In the genomic region with DNA sequence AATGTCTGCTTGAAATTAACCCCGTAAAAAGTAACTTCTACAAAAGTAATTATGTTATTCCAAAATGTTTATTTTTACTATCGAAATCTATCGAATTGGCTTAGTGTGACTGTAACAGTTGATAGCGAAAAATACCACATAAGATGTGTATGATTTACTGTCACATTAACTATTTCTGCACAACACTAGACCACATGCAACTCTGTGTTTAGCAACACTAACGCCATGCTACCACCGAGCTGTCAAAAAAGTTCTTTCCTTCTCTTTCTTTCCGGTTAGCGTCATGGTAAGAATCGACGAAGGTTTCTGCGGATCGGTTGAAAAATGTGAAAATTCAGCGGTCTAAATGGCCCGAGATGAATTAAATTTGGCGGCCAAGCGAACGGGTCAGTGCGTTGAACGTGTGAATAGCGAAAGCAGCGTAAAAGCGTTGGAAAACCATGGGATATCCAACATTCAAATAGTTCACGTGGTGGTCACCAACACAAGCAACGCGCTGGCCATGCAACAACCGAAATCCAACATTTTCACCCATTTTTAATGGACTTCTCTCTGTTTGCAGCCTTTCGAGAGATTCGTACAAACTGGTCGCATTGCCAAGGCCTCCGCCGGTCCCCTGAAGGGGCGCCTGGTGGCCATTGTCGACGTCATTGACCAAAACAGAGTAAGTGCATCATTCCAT, we compare ENCODE assay signal across 4 fruit fly cellular contexts.
TF ChIP-seq lines count a peak whose summit lies in the region.

A gene (minus strand): TSS at position 128 of the 682 bp plus-strand sequence.
A gene (plus strand): TSS at position 255 of the 682 bp plus-strand sequence.

TF ChIP-seq in whole organism, adult, 20 proteins besides CTCF, POLR2A, EP300 and RAD21 (continued from another document):
- TF ChIP-seq CG5204 (GFP tag; optimal IDR thresholded peaks at IDR 0.05; lab: Kevin White, UChicago) (peak; percentile 92), tj (GFP tag; optimal IDR thresholded peaks at IDR 0.05; lab: Kevin White, UChicago) (peak; percentile 75), CG14711 (tag; optimal IDR thresholded peaks at IDR 0.05; lab: Kevin White, UChicago) (peak; percentile 88), Clk (GFP tag; optimal IDR thresholded peaks at IDR 0.05; lab: Kevin White, UChicago) (peak; percentile 95)

TF ChIP-seq in whole organism, embryonic, 481 proteins besides CTCF, POLR2A, EP300 and RAD21 (continued from another document and continues in another):
- peak; percentile 97 for TF ChIP-seq bcd (GFP tag; optimal IDR thresholded peaks at IDR 0.05; lab: Kevin White, UChicago)
- TF ChIP-seq CG7271 (tag; optimal IDR thresholded peaks at IDR 0.05; lab: Kevin White, UChicago) = peak; percentile 99
- TF ChIP-seq Dad (GFP tag; optimal IDR thresholded peaks at IDR 0.05; lab: Kevin White, UChicago) = peak; percentile 98
- TF ChIP-seq bab2 (GFP tag; optimal IDR thresholded peaks at IDR 0.05; lab: Kevin White, UChicago) = peak; percentile 95
- peak; percentile 96 for TF ChIP-seq BtbVII (GFP tag; optimal IDR thresholded peaks at IDR 0.05; lab: Kevin White, UChicago)
- peak; percentile 94 for TF ChIP-seq CG10431 (GFP tag; optimal IDR thresholded peaks at IDR 0.05; lab: Kevin White, UChicago)
- TF ChIP-seq CG8281 (tag; optimal IDR thresholded peaks at IDR 0.05; lab: Kevin White, UChicago) = peak; percentile 72
- peak; percentile 74 for TF ChIP-seq Ada2b (GFP tag; IDR thresholded peaks at IDR 0.05; lab: Robert Waterston, UW)
- peak; percentile 100 for TF ChIP-seq Med (GFP tag; lab: Kevin White, UChicago)
- TF ChIP-seq ase (GFP tag; IDR thresholded peaks at IDR 0.05; lab: Robert Waterston, UW) = peak; percentile 89
- TF ChIP-seq grau (tag; optimal IDR thresholded peaks at IDR 0.05; lab: Kevin White, UChicago) = peak; percentile 90
- peak; percentile 96 for TF ChIP-seq Lhr (GFP tag; optimal IDR thresholded peaks at IDR 0.05; lab: Kevin White, UChicago)
- TF ChIP-seq CG6175 (GFP tag; IDR thresholded peaks at IDR 0.05; lab: Robert Waterston, UW) = peak; percentile 94
- peak; percentile 90 for TF ChIP-seq CG10366 (GFP tag; IDR thresholded peaks at IDR 0.05; lab: Robert Waterston, UW)
- peak; percentile 95 for TF ChIP-seq fd64A (GFP tag; optimal IDR thresholded peaks at IDR 0.05; lab: Kevin White, UChicago)
- peak; percentile 94 for TF ChIP-seq CG15011 (GFP tag; optimal IDR thresholded peaks at IDR 0.05; lab: Kevin White, UChicago)
- TF ChIP-seq CG10654 (GFP tag; optimal IDR thresholded peaks at IDR 0.05; lab: Kevin White, UChicago) = peak; percentile 91
- TF ChIP-seq Gsc (GFP tag; IDR thresholded peaks at IDR 0.05; lab: Robert Waterston, UW) = no peak
- TF ChIP-seq cad (GFP tag; optimal IDR thresholded peaks at IDR 0.05; lab: Kevin White, UChicago) = no peak
- peak; percentile 80; the same call in 1 of the 2 replicates for TF ChIP-seq CG17612 (GFP tag; IDR thresholded peaks at IDR 0.05; lab: Robert Waterston, UW)
- peak; percentile 80; the same call in 1 of the 2 replicates for TF ChIP-seq toy (GFP tag; IDR thresholded peaks at IDR 0.05; lab: Robert Waterston, UW)
- peak; percentile 88 for TF ChIP-seq CG12155 (GFP tag; optimal IDR thresholded peaks at IDR 0.05; lab: Kevin White, UChicago)
- TF ChIP-seq cas (GFP tag; IDR thresholded peaks at IDR 0.05; lab: Robert Waterston, UW) = peak; percentile 91
- TF ChIP-seq CG16813 (GFP tag; IDR thresholded peaks at IDR 0.05; lab: Robert Waterston, UW; ENCODE audit: partially characterized antibody) = no peak; the same call in 1 of the 3 replicates
- peak; percentile 90 for TF ChIP-seq CG17802 (tag; optimal IDR thresholded peaks at IDR 0.05; lab: Kevin White, UChicago)
- no peak for TF ChIP-seq Elba2 (GFP tag; optimal IDR thresholded peaks at IDR 0.05; lab: Kevin White, UChicago)
- peak; percentile 31; the same call in 1 of the 2 replicates for TF ChIP-seq sna (GFP tag; IDR thresholded peaks at IDR 0.05; lab: Robert Waterston, UW; ENCODE audit: partially characterized antibody)
- TF ChIP-seq CG1603 (tag; optimal IDR thresholded peaks at IDR 0.05; lab: Kevin White, UChicago) = peak; percentile 98
- TF ChIP-seq CG2116 (GFP tag; optimal IDR thresholded peaks at IDR 0.05; lab: Kevin White, UChicago) = peak; percentile 100
- peak; percentile 91 for TF ChIP-seq Bdp1 (GFP tag; optimal IDR thresholded peaks at IDR 0.05; lab: Kevin White, UChicago)
- TF ChIP-seq hbn (GFP tag; IDR thresholded peaks at IDR 0.05; lab: Robert Waterston, UW; ENCODE audit: partially characterized antibody) = no peak
- TF ChIP-seq rib (GFP tag; IDR thresholded peaks at IDR 0.05; lab: Robert Waterston, UW) = peak; percentile 84
- no peak for TF ChIP-seq Doc3 (GFP tag; IDR thresholded peaks at IDR 0.05; lab: Robert Waterston, UW; ENCODE audit: partially characterized antibody)
- TF ChIP-seq CG13894 (tag; optimal IDR thresholded peaks at IDR 0.05; lab: Kevin White, UChicago) = peak; percentile 95
- TF ChIP-seq sr (GFP tag; IDR thresholded peaks at IDR 0.05; lab: Robert Waterston, UW) = peak; percentile 93
- peak; percentile 87 for TF ChIP-seq CG8359 (GFP tag; optimal IDR thresholded peaks at IDR 0.05; lab: Kevin White, UChicago; ENCODE audit: borderline replicate concordance)
- peak in 1 of 3 experiments; percentile 92 for TF ChIP-seq Stat92E (GFP tag; optimal IDR thresholded peaks at IDR 0.05; lab: Kevin White, UChicago)

TF ChIP-seq in whole organism, prepupa, 60 proteins besides CTCF, POLR2A, EP300 and RAD21 (continued from another document and continues in another):
- peak; percentile 80 for TF ChIP-seq CG7368 (GFP tag; optimal IDR thresholded peaks at IDR 0.05; lab: Kevin White, UChicago)
- TF ChIP-seq CG6276 (GFP tag; optimal IDR thresholded peaks at IDR 0.05; lab: Kevin White, UChicago) = no peak
- TF ChIP-seq CG1621 (tag; optimal IDR thresholded peaks at IDR 0.05; lab: Kevin White, UChicago) = peak; percentile 85
- peak; percentile 26 for TF ChIP-seq Lpt (GFP tag; optimal IDR thresholded peaks at IDR 0.05; lab: Kevin White, UChicago)
- TF ChIP-seq CG9139 (GFP tag; optimal IDR thresholded peaks at IDR 0.05; lab: Kevin White, UChicago) = peak; percentile 88
- TF ChIP-seq Ets96B (tag; optimal IDR thresholded peaks at IDR 0.05; lab: Kevin White, UChicago) = peak; percentile 61
- TF ChIP-seq CG11762 (GFP tag; optimal IDR thresholded peaks at IDR 0.05; lab: Kevin White, UChicago; ENCODE audit: insufficient read depth) = peak; percentile 73
- peak; percentile 78 for TF ChIP-seq CG16779 (tag; optimal IDR thresholded peaks at IDR 0.05; lab: Kevin White, UChicago)
- peak; percentile 64 for TF ChIP-seq Sox15 (GFP tag; optimal IDR thresholded peaks at IDR 0.05; lab: Kevin White, UChicago)
- TF ChIP-seq Hr39 (GFP tag; optimal IDR thresholded peaks at IDR 0.05; lab: Kevin White, UChicago) = peak; percentile 88
- TF ChIP-seq pdm3 (GFP tag; optimal IDR thresholded peaks at IDR 0.05; lab: Kevin White, UChicago) = peak; percentile 84
- TF ChIP-seq acj6 (GFP tag; optimal IDR thresholded peaks at IDR 0.05; lab: Kevin White, UChicago) = peak; percentile 78
- peak; percentile 46; the same call in 1 of the 2 replicates for TF ChIP-seq CG11294 (GFP tag; IDR thresholded peaks at IDR 0.05; lab: Robert Waterston, UW)
- peak; percentile 75 for TF ChIP-seq CG8319 (GFP tag; optimal IDR thresholded peaks at IDR 0.05; lab: Kevin White, UChicago)
- TF ChIP-seq Eip78C (GFP tag; lab: Kevin White, UChicago) = peak; percentile 94
- peak; percentile 82 for TF ChIP-seq Smox (GFP tag; optimal IDR thresholded peaks at IDR 0.05; lab: Kevin White, UChicago)
- TF ChIP-seq CG6854 (GFP tag; optimal IDR thresholded peaks at IDR 0.05; lab: Kevin White, UChicago) = peak; percentile 94
- peak; percentile 84 for TF ChIP-seq Sox14 (GFP tag; optimal IDR thresholded peaks at IDR 0.05; lab: Kevin White, UChicago)
- TF ChIP-seq dsx (GFP tag; optimal IDR thresholded peaks at IDR 0.05; lab: Kevin White, UChicago; ENCODE audit: poor library complexity, severe bottlenecking) = peak; percentile 57
- peak; percentile 89 for TF ChIP-seq Eip75B (GFP tag; optimal IDR thresholded peaks at IDR 0.05; lab: Kevin White, UChicago)
- peak; percentile 82 for TF ChIP-seq Blimp-1 (GFP tag; optimal IDR thresholded peaks at IDR 0.05; lab: Kevin White, UChicago)
- peak; percentile 62 for TF ChIP-seq CG32006 (GFP tag; optimal IDR thresholded peaks at IDR 0.05; lab: Kevin White, UChicago)
- TF ChIP-seq salr (GFP tag; optimal IDR thresholded peaks at IDR 0.05; lab: Kevin White, UChicago) = peak in 1 of 2 experiments; percentile 92
- peak; percentile 91 for TF ChIP-seq fd85E (GFP tag; optimal IDR thresholded peaks at IDR 0.05; lab: Kevin White, UChicago)
- peak; percentile 77 for TF ChIP-seq CG10631 (GFP tag; optimal IDR thresholded peaks at IDR 0.05; lab: Kevin White, UChicago)
- TF ChIP-seq lz (GFP tag; optimal IDR thresholded peaks at IDR 0.05; lab: Kevin White, UChicago) = peak; percentile 93
- peak; percentile 51; the same call in 1 of the 2 replicates for TF ChIP-seq CG15336 (GFP tag; IDR thresholded peaks at IDR 0.05; lab: Robert Waterston, UW)
- TF ChIP-seq CG3919 (GFP tag; optimal IDR thresholded peaks at IDR 0.05; lab: Kevin White, UChicago) = peak; percentile 93
- TF ChIP-seq Hr38 (GFP tag; optimal IDR thresholded peaks at IDR 0.05; lab: Kevin White, UChicago) = no peak
- peak; percentile 88 for TF ChIP-seq CG34406 (GFP tag; optimal IDR thresholded peaks at IDR 0.05; lab: Kevin White, UChicago)
- peak; percentile 100 for TF ChIP-seq achi (GFP tag; optimal IDR thresholded peaks at IDR 0.05; lab: Kevin White, UChicago)
- peak; percentile 88 for TF ChIP-seq net (GFP tag; optimal IDR thresholded peaks at IDR 0.05; lab: Kevin White, UChicago)
- TF ChIP-seq dac (GFP tag; optimal IDR thresholded peaks at IDR 0.05; lab: Kevin White, UChicago) = peak; percentile 78
- TF ChIP-seq CG8632 (GFP tag; optimal IDR thresholded peaks at IDR 0.05; lab: Kevin White, UChicago) = peak; percentile 77
- TF ChIP-seq vri (GFP tag; optimal IDR thresholded peaks at IDR 0.05; lab: Kevin White, UChicago) = peak; percentile 92
- peak; percentile 28; the same call in 2 of the 3 replicates for TF ChIP-seq CG8119 (GFP tag; IDR thresholded peaks at IDR 0.05; lab: Robert Waterston, UW)
- TF ChIP-seq Met (GFP tag; optimal IDR thresholded peaks at IDR 0.05; lab: Kevin White, UChicago) = peak; percentile 90
- TF ChIP-seq CG6808 (GFP tag; optimal IDR thresholded peaks at IDR 0.05; lab: Kevin White, UChicago) = peak; percentile 76
- peak; percentile 80 to 91 for TF ChIP-seq ss (GFP tag; optimal IDR thresholded peaks at IDR 0.05; lab: Kevin White, UChicago)
- no peak for TF ChIP-seq OdsH (GFP tag; optimal IDR thresholded peaks at IDR 0.05; lab: Kevin White, UChicago)
- TF ChIP-seq esn (GFP tag; optimal IDR thresholded peaks at IDR 0.05; lab: Kevin White, UChicago) = peak; percentile 95

TF ChIP-seq in whole organism, wandering third instar larva, 38 proteins besides CTCF, POLR2A, EP300 and RAD21 (continued from another document):
- TF ChIP-seq fru (GFP tag; optimal IDR thresholded peaks at IDR 0.05; lab: Kevin White, UChicago) (peak; percentile 99), ey (GFP tag; optimal IDR thresholded peaks at IDR 0.05; lab: Kevin White, UChicago) (peak; percentile 78), woc (GFP tag; optimal IDR thresholded peaks at IDR 0.05; lab: Kevin White, UChicago) (no peak), Mio (GFP tag; optimal IDR thresholded peaks at IDR 0.05; lab: Kevin White, UChicago) (no peak)
